Fruit fly (Drosophila melanogaster) whole organism, wandering third instar larva: ENCODE data around the gene Ire1.

Experiments
- Abd-B ChIP-seq: fragments of >200 bp; optimal IDR thresholded peaks from 2 replicates; lab custom pipeline; 2017; ENCODE audit warnings: missing biosample characterization, missing genetic modification characterization
- CG32264 ChIP-seq: fragments of 200-800 bp; sonication (Bioruptor generic); optimal IDR thresholded peaks from 2 replicates; lab custom pipeline; 2016; ENCODE audit warnings: missing biosample characterization, missing genetic modification characterization
- Dfd ChIP-seq: fragments of >200 bp; optimal IDR thresholded peaks from 2 replicates; lab custom pipeline; 2017; ENCODE audit warnings: missing biosample characterization, missing genetic modification characterization
- Hr78 ChIP-seq: fragments of >200 bp; optimal IDR thresholded peaks from 2 replicates; lab custom pipeline; 2017; ENCODE audit warnings: missing biosample characterization, missing genetic modification characterization
- Hr83 ChIP-seq: fragments of 200-300 bp; sonication (Bioruptor generic); optimal IDR thresholded peaks from 2 replicates; lab custom pipeline; 2016; ENCODE audit warnings: missing biosample characterization, mild to moderate bottlenecking, missing genetic modification characterization, moderate library complexity; ENCODE audit not compliant: poor library complexity, severe bottlenecking
- Myc ChIP-seq: fragments of >200 bp; optimal IDR thresholded peaks from 2 replicates; lab custom pipeline; 2017
- br ChIP-seq: fragments of 200-800 bp; sonication (Bioruptor generic); optimal IDR thresholded peaks from 2 replicates; lab custom pipeline; 2016; ENCODE audit warnings: missing biosample characterization, missing genetic modification characterization
- brk ChIP-seq: fragments of 200-800 bp; sonication (Bioruptor generic); optimal IDR thresholded peaks from 2 replicates; lab custom pipeline; 2016; ENCODE audit warnings: missing biosample characterization, mild to moderate bottlenecking, missing genetic modification characterization
- sv ChIP-seq: fragments of 200-800 bp; sonication (Bioruptor generic); optimal IDR thresholded peaks from 3 replicates; lab custom pipeline; 2016; ENCODE audit warnings: missing biosample characterization, missing genetic modification characterization
- usp ChIP-seq: fragments of >200 bp; optimal IDR thresholded peaks from 2 replicates; lab custom pipeline; 2017; ENCODE audit warnings: missing biosample characterization, missing genetic modification characterization

DNA sequence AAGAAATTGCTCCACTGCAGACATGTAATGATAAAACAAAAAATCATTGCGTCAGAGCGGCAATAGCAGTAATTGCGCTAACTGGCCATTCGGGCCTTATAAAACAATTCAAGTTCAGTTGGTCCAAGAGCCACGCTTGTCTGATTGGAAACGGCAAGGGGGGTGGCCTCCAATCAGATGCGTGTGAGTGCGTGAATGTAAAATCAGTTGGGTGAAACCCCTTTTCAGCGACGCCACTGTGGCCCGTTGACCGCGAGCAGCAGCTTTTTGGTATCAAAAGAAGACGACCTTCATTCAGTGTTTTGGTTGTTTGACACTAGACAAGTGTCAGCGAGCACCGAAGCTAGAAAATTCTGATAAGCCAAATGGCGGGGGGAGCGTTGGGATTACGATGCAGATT lies 41.2 kb upstream of the Ire1 start:
- TF ChIP-seq Hr83 (GFP tag; lab: Kevin White, UChicago): no peak
- no peak for TF ChIP-seq CG32264 (GFP tag; lab: Kevin White, UChicago)
- TF ChIP-seq Abd-B (GFP tag; lab: Kevin White, UChicago): no peak
- TF ChIP-seq Myc (lab: Kevin White, UChicago): no peak
- TF ChIP-seq Dfd: no peak
- no peak for TF ChIP-seq usp (GFP tag; lab: Kevin White, UChicago)
- TF ChIP-seq Hr78 (GFP tag; lab: Kevin White, UChicago): no peak
- no peak for TF ChIP-seq brk (GFP tag; lab: Kevin White, UChicago)
- no peak for TF ChIP-seq br (GFP tag; lab: Kevin White, UChicago)
- no peak for TF ChIP-seq sv (GFP tag; lab: Kevin White, UChicago)
